Worm (Caenorhabditis elegans): ENCODE measurements around the gene Y43F8B.7.

ce11 chrV:19445442-19445841, 45.1 kb upstream of the Y43F8B.7 start, which contains the start of gene M04C3.1:
- TF ChIP-seq med-1 (GFP tag; optimal IDR thresholded peaks at IDR 0.05; ENCODE audit: insufficient read depth) (no peak), ztf-23 (GFP tag; IDR thresholded peaks at IDR 0.05) (no peak)
